Worm (Caenorhabditis elegans): ENCODE measurements around the gene hpo-36.

hpo-36 gene

ce11 chrV:3716279-3716887 is 22.8 kb downstream of the hpo-36 start (continued):
- TF ChIP-seq ztf-4 (tag; optimal IDR thresholded peaks at IDR 0.05): no peak
- TF ChIP-seq hpl-2 (GFP tag; optimal IDR thresholded peaks at IDR 0.05): no peak
- peak; percentile 35 for TF ChIP-seq snu-23 (GFP tag; optimal IDR thresholded peaks at IDR 0.05)
- no peak for TF ChIP-seq sox-4 (tag; optimal IDR thresholded peaks at IDR 0.05)
- TF ChIP-seq C16A3.4 (tag; optimal IDR thresholded peaks at IDR 0.05): no peak
- no peak for TF ChIP-seq skn-1 (tag; optimal IDR thresholded peaks at IDR 0.05)
- TF ChIP-seq lin-35 (GFP tag; optimal IDR thresholded peaks at IDR 0.05): peak in 1 of 2 experiments; percentile 31
- TF ChIP-seq blmp-1 (tag; optimal IDR thresholded peaks at IDR 0.05): no peak
- TF ChIP-seq nhr-47 (tag; optimal IDR thresholded peaks at IDR 0.05): peak; percentile 66
- peak in 1 of 2 experiments; percentile 38 for TF ChIP-seq efl-1 (optimal IDR thresholded peaks at IDR 0.05)
- peak in 1 of 2 experiments; percentile 90 for TF ChIP-seq efl-1 (GFP tag; optimal IDR thresholded peaks at IDR 0.05 in 1 of 2)
- TF ChIP-seq ceh-8 (GFP tag; optimal IDR thresholded peaks at IDR 0.05): peak; percentile 33
- no peak for TF ChIP-seq lin-39 (tag; optimal IDR thresholded peaks at IDR 0.05)
- TF ChIP-seq ceh-90 (tag; optimal IDR thresholded peaks at IDR 0.05): no peak
- no peak for TF ChIP-seq Y116A8C.19 (tag; optimal IDR thresholded peaks at IDR 0.05; ENCODE audit: borderline replicate concordance)
- no peak for TF ChIP-seq ceh-88 (GFP tag; IDR thresholded peaks at IDR 0.05)
- no peak for TF ChIP-seq pax-3 (tag; optimal IDR thresholded peaks at IDR 0.05)
- TF ChIP-seq snpc-4 (tag; optimal IDR thresholded peaks at IDR 0.05): no peak
- TF ChIP-seq aha-1 (tag; optimal IDR thresholded peaks at IDR 0.05): no peak
- TF ChIP-seq dpl-1 (GFP tag; optimal IDR thresholded peaks at IDR 0.05): peak in 1 of 3 experiments; percentile 16
- TF ChIP-seq unc-130 (tag; optimal IDR thresholded peaks at IDR 0.05): no peak
- TF ChIP-seq lin-15B (tag; optimal IDR thresholded peaks at IDR 0.05): no peak
- no peak for TF ChIP-seq nhr-19 (GFP tag; conservative IDR thresholded peaks at IDR 0.05)
- TF ChIP-seq ceh-82 (tag; optimal IDR thresholded peaks at IDR 0.05): peak in 2 of 3 experiments; percentile 31 to 50
- no peak for TF ChIP-seq fkh-4 (tag; optimal IDR thresholded peaks at IDR 0.05; ENCODE audit: borderline replicate concordance)
- TF ChIP-seq egl-27 (tag; optimal IDR thresholded peaks at IDR 0.05): no peak
- TF ChIP-seq tbx-2 (tag; optimal IDR thresholded peaks at IDR 0.05): peak; percentile 56
- no peak for TF ChIP-seq elt-2 (tag; optimal IDR thresholded peaks at IDR 0.05)
- no peak for TF ChIP-seq nhr-85 (tag)
- TF ChIP-seq ama-1 (optimal IDR thresholded peaks at IDR 0.05): peak; percentile 32
- no peak for TF ChIP-seq aly-2 (tag; optimal IDR thresholded peaks at IDR 0.05)
- no peak for TF ChIP-seq hlh-17 (GFP tag; optimal IDR thresholded peaks at IDR 0.05; ENCODE audit: borderline replicate concordance)
- TF ChIP-seq zag-1 (tag; optimal IDR thresholded peaks at IDR 0.05): peak; percentile 19
- TF ChIP-seq grh-1 (GFP tag; IDR thresholded peaks at IDR 0.05): no peak
- no peak for TF ChIP-seq rnt-1 (tag; optimal IDR thresholded peaks at IDR 0.05)
- no peak for TF ChIP-seq tlp-1 (tag; optimal IDR thresholded peaks at IDR 0.05)
- TF ChIP-seq zip-4 (GFP tag; optimal IDR thresholded peaks at IDR 0.05): no peak

- TF ChIP-seq hlh-17 (GFP tag; optimal IDR thresholded peaks at IDR 0.05; ENCODE audit: borderline replicate concordance): peak; percentile 2
- no peak for TF ChIP-seq jun-1 (tag; optimal IDR thresholded peaks at IDR 0.05)
Observed at ce11 chrV:3715488-3716019, 23.6 kb downstream of the hpo-36 start, which contains the start of gene nrsn-1. nrsn-1 (minus strand) TSS chrV:3715969.

- TF ChIP-seq ceh-8 (GFP tag; optimal IDR thresholded peaks at IDR 0.05) (peak; percentile 4), ets-5 (GFP tag; IDR thresholded peaks at IDR 0.05) (0 out of 2 replicates have a peak, but pooled peaks have one; percentile 74), lin-13 (GFP tag; optimal IDR thresholded peaks at IDR 0.05) (no peak)
Observed at ce11 chrV:3714750-3715149, 24.5 kb downstream of the hpo-36 start.

All from whole organism, L1 larva.